Fruit fly (Drosophila melanogaster): ENCODE measurements around the gene Cpr76Bc.

DNA sequence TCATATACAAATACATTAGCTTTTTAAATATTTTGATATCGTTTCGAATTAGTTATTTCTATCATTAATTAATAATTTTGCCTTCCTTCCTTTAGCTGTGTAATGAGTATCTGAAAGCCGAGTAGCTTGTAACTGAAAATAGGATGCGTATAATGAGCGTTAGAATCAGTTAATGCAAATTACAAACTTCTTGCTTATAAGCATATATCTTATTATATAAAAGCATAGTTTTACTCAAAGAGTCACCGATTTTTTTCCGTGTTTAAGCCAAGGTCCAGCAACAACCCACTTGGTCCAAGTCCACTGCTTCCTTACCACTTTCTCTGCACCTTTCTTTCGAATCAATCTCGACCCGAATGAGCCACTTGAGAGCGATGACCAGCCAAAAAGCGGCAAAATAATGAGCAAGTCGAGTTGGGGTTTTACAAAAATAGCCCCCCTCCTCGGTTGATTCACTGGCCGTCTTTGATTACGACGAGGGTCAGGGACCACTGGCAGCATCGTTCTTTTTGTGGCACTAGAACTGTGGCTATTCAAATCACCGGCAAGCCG is 35.2 kb downstream of the Cpr76Bc start:
- no peak for TF ChIP-seq h (optimal IDR thresholded peaks at IDR 0.05)
- no peak for TF ChIP-seq insv (optimal IDR thresholded peaks at IDR 0.05)
- no peak for TF ChIP-seq ttk (optimal IDR thresholded peaks at IDR 0.05)
- no peak for TF ChIP-seq psq (optimal IDR thresholded peaks at IDR 0.05)
- no peak for TF ChIP-seq Sin3A (optimal IDR thresholded peaks at IDR 0.05)
- no peak for TF ChIP-seq Myc (optimal IDR thresholded peaks at IDR 0.05)
